Worm (Caenorhabditis elegans) whole organism, L4/young adult: ENCODE results near the gene H39E20.1.
"Not testable (repeated sequence)": the region's sequence is repeated elsewhere in the genome, so short reads cannot be mapped to it uniquely, and the experiment has no call there.

ENCODE experiments used
- W03F9.2 ChIP-seq: fragments of 150-350 bp; optimal IDR thresholded peaks from 2 replicates; lab custom pipeline; 2014; ENCODE audit warnings: missing biosample characterization, missing genetic modification characterization
- dao-5 ChIP-seq: sonication (generic microtip); optimal IDR thresholded peaks from 2 replicates; lab custom pipeline; 2016; ENCODE audit warnings: missing genotype, missing genetic modification characterization, moderate library complexity, missing compliant biosample characterization
- him-1 ChIP-seq: sonication (generic microtip); optimal IDR thresholded peaks from 2 replicates; lab custom pipeline; 2016; ENCODE audit warnings: missing genotype, missing genetic modification reagents, missing genetic modification characterization, missing compliant biosample characterization

The H39E20.1 gene

DNA sequence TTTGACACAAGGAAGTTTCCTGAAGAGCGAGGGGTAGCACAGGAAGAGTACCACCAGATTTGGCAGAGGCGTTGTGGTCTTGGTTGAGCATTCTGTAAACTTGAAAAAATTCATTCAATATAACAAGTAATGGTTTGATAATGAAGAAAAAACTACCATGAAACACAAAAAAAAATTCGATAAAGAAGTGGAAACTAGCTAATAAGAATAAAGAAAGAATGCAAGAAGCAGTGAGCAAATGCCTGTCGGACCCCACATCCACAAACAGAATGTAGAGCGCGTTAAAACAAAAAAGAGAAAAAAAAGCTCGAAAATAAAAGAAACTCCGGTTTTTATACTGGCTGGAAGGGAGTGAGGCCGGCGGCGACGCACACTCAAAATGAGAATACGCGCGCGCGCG, at the start of gene H39E20.1:
Gene H39E20.1, minus strand, starts transcription at position 101 of the 400 bp plus-strand sequence.
- no peak for TF ChIP-seq W03F9.2 (tag; lab: Kevin White, UChicago)
- TF ChIP-seq dao-5 (tag; lab: Kevin White, UChicago) = no peak
- no peak for TF ChIP-seq him-1 (tag; lab: Kevin White, UChicago)

DNA sequence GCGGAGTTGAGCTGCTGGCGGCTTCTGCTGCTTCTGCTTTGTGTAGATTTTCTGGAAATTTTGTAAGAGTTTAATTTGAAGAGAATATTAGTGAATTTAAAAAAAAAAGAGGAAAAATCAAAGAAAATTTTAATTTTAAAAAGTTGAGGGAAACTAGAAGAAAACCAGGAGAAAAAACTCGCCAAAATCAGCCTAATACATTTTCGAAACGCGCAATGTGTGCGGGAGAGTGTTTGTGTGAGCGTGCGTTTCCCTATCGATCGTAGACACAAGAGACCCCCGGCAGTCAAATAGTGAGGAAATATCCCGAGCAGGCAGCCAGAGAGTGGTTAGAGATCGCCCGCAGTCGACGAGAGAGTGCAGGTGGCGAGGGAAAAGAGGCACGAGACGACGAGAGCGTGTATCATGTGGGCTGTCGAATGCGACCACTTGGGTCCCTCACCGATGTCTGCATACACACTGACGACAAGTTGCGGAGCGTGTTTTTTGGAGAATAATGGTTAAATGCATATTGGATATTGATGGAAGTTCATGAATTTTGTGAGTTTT, 49.3 kb upstream of the H39E20.1 start, which contains the start of gene zfp-3:
Gene zfp-3, minus strand, starts transcription at position 51 of the 549 bp plus-strand sequence.
- TF ChIP-seq W03F9.2 (tag; lab: Kevin White, UChicago) (peak; percentile 72), him-1 (tag; lab: Kevin White, UChicago) (peak; percentile 80), dao-5 (tag; lab: Kevin White, UChicago) (peak; percentile 62)

- TF ChIP-seq dao-5 (tag; lab: Kevin White, UChicago) (no peak), W03F9.2 (tag; lab: Kevin White, UChicago) (no peak), him-1 (tag; lab: Kevin White, UChicago) (no peak)
These were observed 48.3 kb upstream of the H39E20.1 start for ce11 chrX:1445696-1446095.

DNA sequence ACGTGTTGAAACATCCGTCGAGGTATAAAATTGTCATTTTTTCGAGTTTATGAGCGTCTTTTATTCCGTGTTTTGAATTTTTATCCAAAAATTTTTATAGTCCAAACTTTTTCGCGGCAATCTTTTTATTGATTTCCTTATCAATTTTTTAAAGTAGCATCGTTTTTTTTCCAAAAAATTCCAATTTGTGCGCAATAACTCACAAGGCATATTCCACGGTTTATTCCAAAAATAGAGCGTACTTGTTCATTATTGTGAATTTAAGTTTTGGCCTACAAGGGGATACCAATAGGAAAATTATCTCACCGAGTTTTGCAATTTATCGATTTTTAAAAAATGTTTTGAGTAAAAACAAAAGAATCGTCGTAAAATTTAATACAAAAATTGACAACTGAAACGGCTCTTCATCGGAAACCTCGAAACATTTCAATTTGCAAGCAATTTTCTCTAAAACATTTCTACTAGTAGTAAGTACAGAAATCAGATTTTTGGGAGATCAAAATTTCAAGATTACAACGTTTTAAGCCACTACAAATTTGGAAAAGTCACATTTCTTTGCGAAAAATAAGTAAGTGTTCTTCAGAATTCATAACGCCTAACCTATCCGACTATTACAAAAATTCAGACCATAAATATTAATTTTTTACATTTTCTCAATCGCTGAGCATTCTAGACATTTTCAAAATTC, 46.3 kb upstream of the H39E20.1 start:
- no peak for TF ChIP-seq him-1 (tag; lab: Kevin White, UChicago)
- no peak for TF ChIP-seq W03F9.2 (tag; lab: Kevin White, UChicago)
- TF ChIP-seq dao-5 (tag; lab: Kevin White, UChicago) = no peak

DNA sequence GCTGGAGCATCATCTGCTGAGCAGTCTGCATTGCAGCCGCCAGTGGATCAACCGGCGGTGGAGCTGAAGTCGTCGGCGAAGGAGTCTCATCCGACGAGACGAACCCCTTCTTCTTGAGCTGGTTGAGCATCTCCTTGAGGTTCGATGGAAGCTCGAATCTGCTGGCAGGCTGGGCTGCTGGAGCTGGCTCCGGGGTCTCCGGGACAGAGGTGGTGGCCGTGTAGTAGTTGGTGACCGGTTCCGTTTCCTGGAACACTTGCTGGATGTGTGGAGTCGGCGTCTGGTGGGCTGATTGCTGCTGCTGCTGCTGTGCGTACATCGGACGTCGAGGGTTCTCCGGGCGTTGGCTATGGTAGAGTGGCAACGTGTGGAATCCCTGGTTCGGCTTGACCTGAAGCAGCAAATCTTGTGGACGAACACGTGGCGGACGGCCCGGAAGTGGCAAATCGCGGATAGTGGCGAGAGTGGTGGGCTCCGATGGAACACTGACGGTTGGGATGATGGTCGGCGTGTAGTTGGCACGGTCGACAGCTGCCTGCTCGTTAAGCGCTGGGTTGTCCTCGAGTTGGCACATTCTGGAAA, 44.3 kb upstream of the H39E20.1 start:
- TF ChIP-seq him-1 (tag; lab: Kevin White, UChicago) (no peak), W03F9.2 (tag; lab: Kevin White, UChicago) (no peak), dao-5 (tag; lab: Kevin White, UChicago) (no peak)

DNA sequence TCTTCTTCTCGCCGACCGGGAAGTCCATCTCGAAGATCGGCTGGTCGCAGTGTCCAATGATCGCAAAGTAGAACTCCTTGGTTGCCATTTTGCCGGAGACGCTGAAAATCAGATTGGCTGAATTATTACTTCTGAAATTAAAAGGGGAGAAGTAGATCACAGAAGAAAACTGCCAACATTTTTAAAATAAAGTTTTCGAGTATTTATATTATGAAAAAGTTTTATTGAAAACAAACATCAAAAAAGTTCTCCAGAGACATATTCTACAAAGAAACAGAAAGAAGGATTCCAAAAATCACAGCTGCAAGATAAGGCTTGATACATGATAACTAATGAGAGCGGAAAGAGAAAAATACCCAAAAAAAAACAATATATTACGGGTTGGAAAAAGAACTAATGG, 42.7 kb upstream of the H39E20.1 start, which contains the start of gene sedl-1:
Gene sedl-1, minus strand, starts transcription at position 101 of the 400 bp plus-strand sequence.
- TF ChIP-seq dao-5 (tag; lab: Kevin White, UChicago) (no peak), W03F9.2 (tag; lab: Kevin White, UChicago) (no peak), him-1 (tag; lab: Kevin White, UChicago) (no peak)

ce11 chrX:1438925-1439324, 41.5 kb upstream of the H39E20.1 start:
- TF ChIP-seq him-1 (tag; lab: Kevin White, UChicago) = no peak
- no peak for TF ChIP-seq W03F9.2 (tag; lab: Kevin White, UChicago)
- TF ChIP-seq dao-5 (tag; lab: Kevin White, UChicago) = no peak

ce11 chrX:1437097-1437496, 39.7 kb upstream of the H39E20.1 start:
- TF ChIP-seq him-1 (tag; lab: Kevin White, UChicago) = no peak
- TF ChIP-seq dao-5 (tag; lab: Kevin White, UChicago) = no peak
- TF ChIP-seq W03F9.2 (tag; lab: Kevin White, UChicago) = no peak

- not testable (repeated sequence) for TF ChIP-seq W03F9.2, him-1, dao-5 (tag; lab: Kevin White, UChicago)
These were observed 33.3 kb upstream of the H39E20.1 start, which contains the start of gene F19G12.1 for ce11 chrX:1430707-1431106. Gene F19G12.1 (plus strand): TSS chrX:1431007.

DNA sequence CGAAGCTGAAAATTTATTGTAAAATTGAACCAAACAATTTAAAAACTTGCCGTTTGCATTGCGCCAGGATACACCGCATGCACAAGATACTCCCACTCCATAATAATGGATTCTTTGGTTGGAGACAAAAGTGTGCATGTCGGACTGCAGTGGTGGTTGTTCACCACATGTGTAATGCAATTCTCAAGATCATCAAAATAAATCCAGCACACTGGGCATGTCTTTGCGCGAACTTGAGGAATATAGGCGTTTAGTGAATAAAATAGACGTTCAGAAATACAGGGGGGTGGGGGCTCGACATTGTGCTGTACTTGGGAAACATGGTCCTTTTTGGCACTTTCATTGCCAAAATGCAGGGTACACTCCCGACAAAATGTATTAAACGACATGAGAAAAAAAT, 29.0 kb upstream of the H39E20.1 start, which contains the start of gene F19G12.11:
Gene F19G12.11, minus strand, starts transcription at position 101 of the 400 bp plus-strand sequence.
- TF ChIP-seq W03F9.2 (tag; lab: Kevin White, UChicago) (no peak), him-1 (tag; lab: Kevin White, UChicago) (no peak), dao-5 (tag; lab: Kevin White, UChicago) (no peak)

DNA sequence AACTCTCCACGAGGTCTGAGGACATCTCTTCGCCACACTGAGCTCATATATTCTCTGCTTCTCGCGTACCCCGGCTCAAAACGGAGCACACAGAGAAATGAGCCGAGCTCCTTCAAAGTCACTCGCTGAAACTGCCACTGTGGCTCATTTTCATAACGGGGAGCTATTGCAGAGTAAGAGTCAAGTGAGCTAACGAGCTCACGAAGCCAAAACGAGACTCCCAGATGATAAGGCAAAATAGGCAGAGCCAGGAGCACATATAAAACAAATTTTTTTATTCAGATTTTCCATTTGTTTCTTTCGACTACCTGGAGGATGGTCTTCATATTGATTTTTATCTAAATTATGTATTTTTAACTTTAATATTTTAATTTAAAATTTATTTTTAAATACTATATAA, 27.1 kb upstream of the H39E20.1 start, which contains the start of gene F19G12.3:
Gene F19G12.3, plus strand, starts transcription at position 301 of the 400 bp plus-strand sequence.
- TF ChIP-seq dao-5 (tag; lab: Kevin White, UChicago) (no peak), W03F9.2 (tag; lab: Kevin White, UChicago) (no peak), him-1 (tag; lab: Kevin White, UChicago) (no peak)

DNA sequence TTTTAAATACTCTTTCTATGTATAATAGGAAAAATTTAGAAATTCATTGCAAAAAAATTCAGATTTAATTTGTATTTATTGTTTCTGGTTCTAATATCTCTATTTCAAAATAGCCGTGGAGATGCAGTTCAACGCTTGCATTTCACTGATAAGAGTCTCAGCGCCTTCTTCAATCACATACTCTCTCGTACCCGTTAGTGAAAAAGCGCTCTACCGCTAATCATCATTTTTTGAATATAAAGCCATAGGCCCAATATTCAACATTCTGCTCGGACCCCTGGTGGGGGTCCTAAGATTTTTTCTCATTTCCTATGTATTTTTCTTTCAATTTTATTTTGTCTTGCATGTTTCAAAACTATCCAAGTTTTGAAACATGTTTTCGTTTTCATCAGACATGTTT, 23.1 kb upstream of the H39E20.1 start:
- TF ChIP-seq him-1 (tag; lab: Kevin White, UChicago) (no peak), dao-5 (tag; lab: Kevin White, UChicago) (no peak), W03F9.2 (tag; lab: Kevin White, UChicago) (no peak)

DNA sequence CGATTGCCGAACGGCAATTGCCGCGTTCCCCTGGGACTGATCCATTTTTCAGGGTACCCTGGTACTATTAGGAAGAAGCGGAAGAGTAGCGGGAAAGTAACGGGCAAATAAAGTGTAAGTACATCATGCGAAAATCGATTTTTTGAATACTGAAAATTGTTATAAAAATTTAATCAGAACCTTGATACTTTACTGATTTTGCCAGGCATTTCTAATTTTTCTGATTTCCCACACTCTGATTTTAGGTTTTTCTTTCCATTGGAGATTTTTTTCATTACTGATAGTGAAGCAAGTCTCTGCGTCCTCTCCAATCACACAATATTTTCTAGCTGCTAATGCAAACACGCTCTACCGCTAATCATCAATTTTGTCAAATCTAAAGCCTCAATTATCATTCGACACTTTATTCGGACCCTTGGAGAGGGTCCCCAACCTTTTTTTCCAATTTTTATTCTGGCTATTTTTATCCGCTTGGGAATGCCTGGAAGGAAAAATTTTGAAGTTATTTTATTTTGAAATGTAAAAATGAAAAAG, 21.8 kb upstream of the H39E20.1 start, which contains the start of gene F19G12.9:
Gene F19G12.9, plus strand, starts transcription at position 51 of the 534 bp plus-strand sequence.
- TF ChIP-seq W03F9.2 (tag; lab: Kevin White, UChicago) (no peak), him-1 (tag; lab: Kevin White, UChicago) (no peak), dao-5 (tag; lab: Kevin White, UChicago) (no peak)
